Worm (Caenorhabditis elegans) whole organism, late embryonic: ENCODE data around the gene ets-5.

Source experiments
- C08G9.2 ChIP-seq: sonication (generic microtip); optimal IDR thresholded peaks from 2 replicates; lab custom pipeline; 2016; ENCODE audit warnings: mild to moderate bottlenecking, missing genetic modification characterization, moderate library complexity, missing compliant biosample characterization
- F13H6.1 ChIP-seq: sonication (generic microtip); optimal IDR thresholded peaks from 2 replicates; lab custom pipeline; 2016; ENCODE audit warnings: missing genetic modification characterization, missing compliant biosample characterization
- K09A11.1 ChIP-seq: sonication (generic microtip); optimal IDR thresholded peaks from 2 replicates; lab custom pipeline; 2017; ENCODE audit warnings: antibody characterized with exemption, mild to moderate bottlenecking, missing genetic modification characterization, missing compliant biosample characterization; ENCODE audit not compliant: insufficient read depth
- T23F11.4 ChIP-seq: fragments of 200-800 bp; sonication (Bioruptor generic); optimal IDR thresholded peaks from 2 replicates; lab custom pipeline; 2018; ENCODE audit warnings: mild to moderate bottlenecking, missing genetic modification characterization, missing compliant biosample characterization
- Y22D7AL.16 ChIP-seq: sonication (generic microtip); optimal IDR thresholded peaks from 2 replicates; lab custom pipeline; 2016; ENCODE audit warnings: missing genetic modification characterization, missing compliant biosample characterization
- ama-1 ChIP-seq: fragments of 150-350 bp; optimal IDR thresholded peaks from 2 replicates; lab custom pipeline; 2014
- ceh-14 ChIP-seq: sonication (generic microtip); optimal IDR thresholded peaks from 2 replicates; lab custom pipeline; 2016; ENCODE audit warnings: missing genotype, missing genetic modification characterization, missing compliant biosample characterization
- ceh-18 ChIP-seq: sonication (generic microtip); optimal IDR thresholded peaks from 2 replicates; lab custom pipeline; 2016; ENCODE audit warnings: missing genetic modification characterization, missing compliant biosample characterization
- ceh-19 ChIP-seq: fragments of 200-800 bp; sonication (Bioruptor generic); optimal IDR thresholded peaks from 2 replicates; lab custom pipeline; 2018; ENCODE audit warnings: mild to moderate bottlenecking, missing genetic modification characterization, missing compliant biosample characterization
- ceh-22 ChIP-seq: sonication (generic microtip); optimal IDR thresholded peaks from 2 replicates; lab custom pipeline; 2017; ENCODE audit warnings: missing biosample characterization, missing genetic modification characterization
- ceh-24 ChIP-seq: sonication (generic microtip); optimal IDR thresholded peaks from 2 replicates; lab custom pipeline; 2016; ENCODE audit warnings: mild to moderate bottlenecking, missing genetic modification characterization, missing compliant biosample characterization
- ceh-34 ChIP-seq: sonication (generic microtip); optimal IDR thresholded peaks from 2 replicates; lab custom pipeline; 2016; ENCODE audit warnings: mild to moderate bottlenecking, missing genetic modification characterization, missing compliant biosample characterization
- ceh-45 ChIP-seq: fragments of 200-800 bp; sonication (Bioruptor generic); IDR thresholded peaks from 2 replicates; pipeline ENCODE4 v1.3.6; 2022; ENCODE audit warnings: missing genetic modification reagents, missing genetic modification characterization, missing compliant biosample characterization
- che-1 ChIP-seq: sonication (generic microtip); optimal IDR thresholded peaks from 2 replicates; lab custom pipeline; 2016; ENCODE audit warnings: mild to moderate bottlenecking, missing genetic modification characterization, missing compliant biosample characterization
- dve-1 ChIP-seq: sonication (generic microtip); optimal IDR thresholded peaks from 2 replicates; lab custom pipeline; 2017; ENCODE audit warnings: antibody characterized with exemption, mild to moderate bottlenecking, missing genetic modification characterization, missing compliant biosample characterization
- eyg-1 ChIP-seq: sonication (generic microtip); optimal IDR thresholded peaks from 2 replicates; lab custom pipeline; 2016; ENCODE audit warnings: missing genotype, missing genetic modification characterization, missing compliant biosample characterization
- gmeb-2 ChIP-seq: sonication (generic microtip); optimal IDR thresholded peaks from 2 replicates; lab custom pipeline; 2016; ENCODE audit warnings: missing genetic modification characterization, inconsistent platforms, missing compliant biosample characterization
- hlh-13 ChIP-seq: fragments of 200-800 bp; sonication (Bioruptor generic); optimal IDR thresholded peaks from 2 replicates; lab custom pipeline; 2018; ENCODE audit warnings: mild to moderate bottlenecking, missing genetic modification characterization, missing compliant biosample characterization
- hlh-30 ChIP-seq: sonication (generic microtip); optimal IDR thresholded peaks from 2 replicates; lab custom pipeline; 2017; ENCODE audit warnings: antibody characterized with exemption, missing genetic modification characterization, missing compliant biosample characterization; ENCODE audit not compliant: insufficient read depth
- hlh-6 ChIP-seq: sonication (generic microtip); optimal IDR thresholded peaks from 2 replicates; lab custom pipeline; 2016; ENCODE audit warnings: missing genotype, missing genetic modification characterization, missing compliant biosample characterization
- madf-2 ChIP-seq: sonication (generic microtip); optimal IDR thresholded peaks from 2 replicates; lab custom pipeline; 2017; ENCODE audit warnings: missing genetic modification characterization, missing compliant biosample characterization
- mec-3 ChIP-seq: sonication (generic microtip); optimal IDR thresholded peaks from 2 replicates; lab custom pipeline; 2016; ENCODE audit warnings: borderline replicate concordance, missing genetic modification characterization, missing compliant biosample characterization
- nhr-11 ChIP-seq: fragments of 150-350 bp; optimal IDR thresholded peaks from 2 replicates; lab custom pipeline; 2014; ENCODE audit warnings: missing biosample characterization, missing genetic modification characterization
- odd-2 ChIP-seq: sonication (generic microtip); optimal IDR thresholded peaks from 2 replicates; lab custom pipeline; 2017; ENCODE audit warnings: antibody characterized with exemption, mild to moderate bottlenecking, missing genetic modification characterization, missing compliant biosample characterization
- pat-9 ChIP-seq: fragments of 200-800 bp; sonication (Bioruptor generic); optimal IDR thresholded peaks from 2 replicates; lab custom pipeline; 2018; ENCODE audit warnings: mild to moderate bottlenecking, missing genetic modification characterization, moderate library complexity, missing compliant biosample characterization
- pax-1 ChIP-seq: fragments of 150-350 bp; optimal IDR thresholded peaks from 2 replicates; lab custom pipeline; 2014; ENCODE audit warnings: missing biosample characterization, missing genetic modification characterization
- pqm-1 ChIP-seq: sonication (generic microtip); optimal IDR thresholded peaks from 2 replicates; lab custom pipeline; 2016; ENCODE audit warnings: missing genetic modification characterization, missing compliant biosample characterization
- pros-1 ChIP-seq: fragments of 150-350 bp; optimal IDR thresholded peaks from 2 replicates; lab custom pipeline; 2014; ENCODE audit warnings: missing biosample characterization, missing genetic modification reagents, missing genetic modification characterization
- rnt-1 ChIP-seq: sonication (generic microtip); optimal IDR thresholded peaks from 2 replicates; lab custom pipeline; 2016; ENCODE audit warnings: missing genetic modification characterization, missing compliant biosample characterization
- syd-9 ChIP-seq: sonication (generic microtip); optimal IDR thresholded peaks from 2 replicates; lab custom pipeline; 2016; ENCODE audit warnings: mild to moderate bottlenecking, missing genetic modification characterization, moderate library complexity, missing compliant biosample characterization
- tbx-2 ChIP-seq: sonication (generic microtip); optimal IDR thresholded peaks from 2 replicates; lab custom pipeline; 2016; ENCODE audit warnings: missing genetic modification characterization, missing compliant biosample characterization
- tbx-7 ChIP-seq: sonication (generic microtip); optimal IDR thresholded peaks from 2 replicates; lab custom pipeline; 2016; ENCODE audit warnings: missing genotype, missing genetic modification characterization, missing compliant biosample characterization
- unc-55 ChIP-seq: sonication (generic microtip); optimal IDR thresholded peaks from 2 replicates; lab custom pipeline; 2017; ENCODE audit warnings: missing biosample characterization, missing genetic modification reagents, missing genetic modification characterization
- unc-86 ChIP-seq: sonication (generic microtip); optimal IDR thresholded peaks from 2 replicates; lab custom pipeline; 2016; ENCODE audit warnings: missing genetic modification characterization, missing compliant biosample characterization
- ztf-16 ChIP-seq: sonication (generic microtip); optimal IDR thresholded peaks from 2 replicates; lab custom pipeline; 2017; ENCODE audit warnings: missing genetic modification characterization, missing compliant biosample characterization

The ets-5 gene

DNA sequence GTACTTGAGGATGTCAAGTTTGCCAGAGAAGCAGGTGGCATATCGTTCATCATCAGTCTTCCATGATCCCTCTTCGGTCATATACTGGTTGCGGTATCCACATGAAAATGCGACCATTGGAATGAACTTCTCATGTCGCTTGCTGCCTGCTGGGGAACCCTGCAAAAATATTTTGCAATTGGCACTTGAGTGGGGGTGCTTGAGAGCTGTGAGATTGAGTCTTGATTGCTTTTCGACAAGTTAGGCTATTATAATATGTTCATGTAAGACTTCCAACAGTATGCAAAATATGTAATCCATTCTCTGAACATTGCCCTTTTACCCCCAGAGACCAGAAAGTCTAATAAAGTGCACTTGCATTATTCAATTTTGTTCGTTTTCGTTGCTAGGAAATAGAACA, 31.9 kb upstream of the ets-5 start:
- TF ChIP-seq ceh-22 (no peak), ceh-24 (tag; lab: Kevin White, UChicago) (no peak), ceh-19 (GFP tag; lab: Kevin White, UChicago) (no peak), odd-2 (tag; lab: Kevin White, UChicago) (no peak), Y22D7AL.16 (tag; lab: Kevin White, UChicago) (no peak), tbx-7 (tag; lab: Kevin White, UChicago) (no peak), pat-9 (tag; lab: Kevin White, UChicago) (no peak), syd-9 (no peak), hlh-30 (no peak), unc-55 (GFP tag; lab: Kevin White, UChicago) (no peak), pros-1 (tag; lab: Kevin White, UChicago) (no peak), unc-86 (no peak), hlh-6 (no peak)
- TF ChIP-seq, all 69 proteins: peak for 0

DNA sequence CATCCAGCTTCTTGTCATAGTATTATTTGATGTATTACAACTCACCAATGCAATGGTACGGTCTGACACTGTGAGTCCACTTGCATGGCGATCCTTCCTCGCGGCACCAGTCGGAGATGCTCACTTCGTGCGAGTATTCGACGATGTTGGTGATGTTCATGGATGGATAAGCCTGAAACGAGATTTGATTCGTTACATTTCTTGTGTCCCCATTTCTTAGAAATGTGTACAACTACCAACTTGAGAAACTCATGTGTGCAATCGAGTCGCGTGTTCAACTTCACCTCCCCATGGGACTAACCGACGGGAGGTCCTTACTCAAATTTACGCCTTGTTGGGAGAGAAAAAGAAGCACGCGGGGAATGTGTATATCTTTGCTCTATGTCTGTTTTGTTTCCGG, 31.2 kb upstream of the ets-5 start:
- TF ChIP-seq eyg-1 (tag; lab: Kevin White, UChicago) (no peak), ama-1 (lab: Kevin White, UChicago) (no peak), ceh-18 (tag; lab: Kevin White, UChicago) (no peak), dve-1 (tag; lab: Kevin White, UChicago) (no peak), K09A11.1 (tag; lab: Kevin White, UChicago) (no peak), tbx-2 (tag; lab: Kevin White, UChicago) (no peak), pros-1 (tag; lab: Kevin White, UChicago) (no peak), hlh-13 (GFP tag; lab: Kevin White, UChicago) (no peak), mec-3 (tag; lab: Kevin White, UChicago) (no peak), tbx-7 (tag; lab: Kevin White, UChicago) (no peak), ceh-34 (tag; lab: Kevin White, UChicago) (no peak), madf-2 (tag; lab: Kevin White, UChicago) (no peak), rnt-1 (tag; lab: Kevin White, UChicago) (no peak), ceh-45 (GFP tag; lab: Robert Waterston, UW) (no peak)

DNA sequence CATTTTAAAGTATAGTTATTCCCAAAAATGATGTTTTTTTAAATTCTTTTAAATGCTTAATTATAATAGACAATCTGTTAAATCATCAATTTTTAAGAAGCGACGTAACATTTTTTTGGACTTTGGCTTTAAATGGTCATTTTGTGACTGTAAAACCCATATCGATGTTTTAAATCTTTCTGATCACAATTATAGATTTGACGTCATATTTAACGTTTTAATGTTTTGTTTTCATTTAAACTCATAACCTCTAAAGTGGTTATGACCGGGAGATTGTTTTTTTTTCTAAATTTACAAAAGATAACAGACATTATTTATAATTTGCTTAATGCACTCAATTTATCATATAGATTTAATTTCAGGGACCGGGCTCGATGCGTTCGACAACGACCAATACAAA, 27.6 kb upstream of the ets-5 start:
- no peak for TF ChIP-seq ztf-16 (tag; lab: Kevin White, UChicago)
- no peak for TF ChIP-seq pros-1 (tag; lab: Kevin White, UChicago)
- no peak for TF ChIP-seq F13H6.1 (tag; lab: Kevin White, UChicago)
- TF ChIP-seq hlh-6, result no peak
- TF ChIP-seq ceh-34 (tag; lab: Kevin White, UChicago), result no peak
- TF ChIP-seq madf-2 (tag; lab: Kevin White, UChicago), result no peak
- TF ChIP-seq tbx-7 (tag; lab: Kevin White, UChicago), result no peak
- no peak for TF ChIP-seq ceh-14 (tag; lab: Kevin White, UChicago)
- no peak for TF ChIP-seq C08G9.2 (tag; lab: Kevin White, UChicago)
- TF ChIP-seq gmeb-2 (tag; lab: Kevin White, UChicago), result no peak
- TF ChIP-seq pax-1, result no peak
- TF ChIP-seq, all 69 proteins: peak for 0

DNA sequence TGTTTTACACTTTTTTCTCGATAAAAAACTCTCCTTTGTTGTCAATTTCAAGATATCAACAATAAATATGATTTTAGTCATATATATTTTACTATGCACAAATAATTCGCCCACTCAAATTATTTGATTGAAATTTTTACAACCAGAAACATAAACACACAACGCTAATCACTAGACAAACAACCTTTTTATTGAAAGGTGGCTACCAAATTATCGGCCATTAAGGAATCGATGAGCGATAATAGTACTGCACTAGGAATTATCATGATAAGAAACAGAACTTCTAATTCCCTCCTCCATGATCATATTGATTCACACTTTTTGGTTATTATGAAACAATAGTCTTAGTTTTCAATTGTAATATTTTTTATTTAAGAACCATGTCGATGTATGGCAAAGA, 24.8 kb upstream of the ets-5 start, which contains the start of gene C42D8.1:
Gene C42D8.1 (plus strand): TSS at position 377 of the 400 bp plus-strand sequence.
- TF ChIP-seq hlh-13 (GFP tag; lab: Kevin White, UChicago), result no peak
- no peak for TF ChIP-seq pqm-1 (tag; lab: Kevin White, UChicago)
- TF ChIP-seq T23F11.4, result no peak
- TF ChIP-seq che-1 (tag; lab: Kevin White, UChicago), result no peak
- TF ChIP-seq K09A11.1 (tag; lab: Kevin White, UChicago), result no peak
- TF ChIP-seq nhr-11 (tag; lab: Kevin White, UChicago), result no peak
- TF ChIP-seq gmeb-2 (tag; lab: Kevin White, UChicago), result no peak
- TF ChIP-seq ceh-14 (tag; lab: Kevin White, UChicago), result no peak
- TF ChIP-seq, all 69 proteins: peak for 0
